Worm (Caenorhabditis elegans) whole organism, young adult: ENCODE results near the gene scl-3.

ENCODE experiments used
- Y67H2A.10 ChIP-seq: fragments of 200-800 bp; sonication (Bioruptor generic); conservative IDR thresholded peaks from 2 replicates; pipeline ENCODE4 v1.3.6; 2022; ENCODE audit warnings: missing genetic modification reagents, missing genetic modification characterization, missing compliant biosample characterization
- akir-1 ChIP-seq: fragments of 200-800 bp; sonication (Bioruptor generic); optimal IDR thresholded peaks from 2 replicates; lab custom pipeline; 2018; ENCODE audit warnings: mild to moderate bottlenecking, missing genetic modification characterization, moderate library complexity, missing compliant biosample characterization
- atf-7 ChIP-seq: sonication (generic microtip); optimal IDR thresholded peaks from 2 replicates; lab custom pipeline; 2017; ENCODE audit warnings: mild to moderate bottlenecking, missing genetic modification characterization, missing compliant biosample characterization
- attf-6 ChIP-seq: fragments of 200-800 bp; sonication (Bioruptor generic); IDR thresholded peaks from 2 replicates; pipeline ENCODE4 v1.3.6; 2022; ENCODE audit warnings: missing genetic modification reagents, missing genetic modification characterization, missing compliant biosample characterization
- bed-2 ChIP-seq: fragments of 200-800 bp; sonication (Bioruptor generic); IDR thresholded peaks from 2 replicates; pipeline ENCODE4 v1.3.6; 2022; ENCODE audit warnings: missing genetic modification reagents, missing genetic modification characterization, missing compliant biosample characterization
- lir-1 ChIP-seq: fragments of 200-800 bp; sonication (Bioruptor generic); conservative IDR thresholded peaks from 2 replicates; pipeline ENCODE4 v1.3.6; 2022; ENCODE audit warnings: missing genetic modification reagents, missing genetic modification characterization, missing compliant biosample characterization
- snpc-4 ChIP-seq, 5 experiments: fragments of 150-350 bp in 1 of 5; sonication (generic microtip) in 4 of 5; optimal IDR thresholded peaks; 2 replicates each; lab custom pipeline; 2014 to 2018; ENCODE audit warnings: missing genetic modification characterization in 5 of 5, missing biosample characterization in 3 of 5, antibody characterized with exemption in 2 of 5, mild to moderate bottlenecking in 2 of 5, missing compliant biosample characterization in 2 of 5, missing genotype in 2 of 5, moderate library complexity in 2 of 5, missing genetic modification reagents in 1 of 5
- tlf-1 ChIP-seq: fragments of 200-800 bp; sonication (Bioruptor generic); optimal IDR thresholded peaks from 2 replicates; lab custom pipeline; 2018; ENCODE audit warnings: mild to moderate bottlenecking, missing genetic modification characterization, missing compliant biosample characterization
- unc-62 ChIP-seq: fragments of 150-350 bp; optimal IDR thresholded peaks from 2 replicates; lab custom pipeline; 2014; ENCODE audit warnings: missing biosample characterization, missing genetic modification reagents, missing genetic modification characterization

ce11 chrIV:13093677-13094076, 34.3 kb downstream of the scl-3 start, which contains the start of the genes prcc-1 and C39E9.12:
- TF ChIP-seq tlf-1 (GFP tag; lab: Kevin White, UChicago) = peak; percentile 44
- TF ChIP-seq akir-1 = no peak
- TF ChIP-seq unc-62 (GFP tag; lab: Kevin White, UChicago) = no peak
- TF ChIP-seq attf-6 (GFP tag; lab: Robert Waterston, UW) = no peak
- TF ChIP-seq atf-7 = no peak
- TF ChIP-seq lir-1 (GFP tag; lab: Robert Waterston, UW) = no peak
- TF ChIP-seq snpc-4 (GFP tag; optimal IDR thresholded peaks at IDR 0.05; lab: Kevin White, UChicago) = no peak
- peak in 2 of 4 experiments; percentile 1 to 67 for TF ChIP-seq snpc-4 (tag; optimal IDR thresholded peaks at IDR 0.05; lab: Kevin White, UChicago)
- no peak for TF ChIP-seq bed-2
- no peak for TF ChIP-seq Y67H2A.10 (GFP tag; lab: Robert Waterston, UW)
